Fruit fly (Drosophila melanogaster): ENCODE measurements around the gene CG2924.
A peak's percentile ranks its signal among the peaks of the same experiment; 100 is the strongest.

CG2924 gene

DNA sequence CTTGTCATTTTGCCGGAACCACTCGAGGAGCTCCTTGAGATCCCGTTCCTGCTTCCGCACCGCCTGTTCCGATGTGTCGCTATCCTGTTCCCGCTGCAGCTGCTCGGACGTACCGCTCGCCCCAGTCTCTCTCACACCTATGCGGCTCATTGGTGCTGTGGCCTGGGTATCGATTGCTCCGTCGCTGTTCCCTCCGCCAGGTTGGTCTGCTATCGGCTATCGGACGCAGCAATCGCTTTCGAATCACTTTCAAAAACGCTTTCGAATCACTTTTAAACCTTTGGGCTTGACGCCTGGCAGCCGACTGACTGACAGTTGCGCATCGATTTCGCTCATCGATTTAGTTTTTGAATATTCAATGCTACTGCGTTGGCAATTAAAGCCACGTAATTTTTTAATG is 18.9 kb downstream of the CG2924 start, which contains the start of gene CG3191 (continued):
- TF ChIP-seq CG2116 (GFP tag; optimal IDR thresholded peaks at IDR 0.05) (peak; percentile 82), mld (GFP tag; IDR thresholded peaks at IDR 0.05; ENCODE audit: partially characterized antibody) (no peak), CG18599 (GFP tag; optimal IDR thresholded peaks at IDR 0.05) (no peak), CG10654 (GFP tag; optimal IDR thresholded peaks at IDR 0.05) (no peak), CG8281 (tag; optimal IDR thresholded peaks at IDR 0.05) (no peak), zen (tag; optimal IDR thresholded peaks at IDR 0.05) (no peak), stc (GFP tag; IDR thresholded peaks at IDR 0.05) (no peak), E2f2 (GFP tag; IDR thresholded peaks at IDR 0.05) (peak; percentile 61), gcm (GFP tag; optimal IDR thresholded peaks at IDR 0.05) (no peak), maf-S (GFP tag; optimal IDR thresholded peaks at IDR 0.05) (no peak), Dll (GFP tag; IDR thresholded peaks at IDR 0.05; ENCODE audit: partially characterized antibody) (0 out of 4 replicates have a peak, but pooled peaks have one; percentile 34), CG14860 (GFP tag; IDR thresholded peaks at IDR 0.05; ENCODE audit: partially characterized antibody) (0 out of 3 replicates have a peak, but pooled peaks have one; percentile 48), knrl (GFP tag; IDR thresholded peaks at IDR 0.05; ENCODE audit: partially characterized antibody) (no peak), CG33213 (GFP tag; optimal IDR thresholded peaks at IDR 0.05) (no peak), BEAF-32 (GFP tag; optimal IDR thresholded peaks at IDR 0.05) (peak; percentile 31), sna (GFP tag; IDR thresholded peaks at IDR 0.05; ENCODE audit: partially characterized antibody) (0 out of 2 replicates have a peak, but pooled peaks have one; percentile 37), PHDP (tag; optimal IDR thresholded peaks at IDR 0.05) (no peak), dan (GFP tag; IDR thresholded peaks at IDR 0.05) (no peak), otp (GFP tag; IDR thresholded peaks at IDR 0.05) (no peak), CG8089 (GFP tag; optimal IDR thresholded peaks at IDR 0.05) (no peak), lov (optimal IDR thresholded peaks at IDR 0.05) (no peak), lov (GFP tag; IDR thresholded peaks at IDR 0.05) (no peak), ash1 (GFP tag; optimal IDR thresholded peaks at IDR 0.05) (no peak), bcd (GFP tag; optimal IDR thresholded peaks at IDR 0.05) (no peak), Scr (GFP tag; IDR thresholded peaks at IDR 0.05; ENCODE audit: partially characterized antibody) (peak; percentile 48), lmd (GFP tag; IDR thresholded peaks at IDR 0.05) (no peak), CG15073 (GFP tag; optimal IDR thresholded peaks at IDR 0.05) (no peak), dmrt99B (tag; optimal IDR thresholded peaks at IDR 0.05) (no peak), D19A (tag; optimal IDR thresholded peaks at IDR 0.05) (no peak), dmrt11E (tag; optimal IDR thresholded peaks at IDR 0.05) (no peak), CG5953 (GFP tag; IDR thresholded peaks at IDR 0.05) (no peak), Hr39 (optimal IDR thresholded peaks at IDR 0.05) (no peak), CG17359 (tag; optimal IDR thresholded peaks at IDR 0.05) (no peak), ham (GFP tag; IDR thresholded peaks at IDR 0.05) (no peak), TFAM (GFP tag; optimal IDR thresholded peaks at IDR 0.05) (no peak), vfl (GFP tag; optimal IDR thresholded peaks at IDR 0.05) (no peak), CG31441 (GFP tag; IDR thresholded peaks at IDR 0.05) (no peak), CG4617 (GFP tag; optimal IDR thresholded peaks at IDR 0.05; ENCODE audit: borderline replicate concordance) (no peak)

DNA sequence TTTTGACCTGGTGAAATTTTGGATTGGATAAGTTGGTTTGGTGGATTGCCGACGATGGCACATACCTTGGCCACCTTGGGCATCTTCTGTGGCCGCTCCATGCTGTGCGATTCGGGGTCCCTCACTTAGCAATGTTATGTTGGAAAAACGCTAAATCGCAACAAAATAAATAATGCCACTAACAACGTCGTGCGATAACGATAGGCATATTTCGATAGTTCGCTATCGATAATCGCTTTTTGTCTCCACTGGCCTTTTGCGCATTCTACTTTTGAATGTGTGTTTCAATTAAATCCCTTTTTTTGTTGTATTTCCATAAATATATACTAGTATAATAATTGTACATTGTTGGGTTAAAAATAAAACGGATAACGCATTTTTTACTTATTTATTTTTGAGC is 20.8 kb downstream of the CG2924 start, which contains the start of gene crn:
TSS of gene crn (minus strand) at position 221 of the 400 bp plus-strand sequence.
- TF ChIP-seq CG18476 (GFP tag; optimal IDR thresholded peaks at IDR 0.05) (no peak), CG34224 (GFP tag; IDR thresholded peaks at IDR 0.05; ENCODE audit: partially characterized antibody) (peak; percentile 77), kah (GFP tag; optimal IDR thresholded peaks at IDR 0.05) (no peak), vnd (GFP tag; IDR thresholded peaks at IDR 0.05; ENCODE audit: partially characterized antibody) (peak; percentile 58; the same call in 2 of the 3 replicates), CG6683 (GFP tag; optimal IDR thresholded peaks at IDR 0.05) (no peak), hb (GFP tag; IDR thresholded peaks at IDR 0.05; ENCODE audit: partially characterized antibody) (peak; percentile 79; the same call in 2 of the 3 replicates), hkb (optimal IDR thresholded peaks at IDR 0.05) (no peak), hkb (GFP tag; IDR thresholded peaks at IDR 0.05) (no peak), Doc3 (GFP tag; IDR thresholded peaks at IDR 0.05; ENCODE audit: partially characterized antibody) (peak; percentile 57), HmgD (GFP tag; optimal IDR thresholded peaks at IDR 0.05) (no peak), CG18619 (GFP tag; optimal IDR thresholded peaks at IDR 0.05) (no peak), mld (GFP tag; IDR thresholded peaks at IDR 0.05; ENCODE audit: partially characterized antibody) (peak; percentile 55; the same call in 2 of the 3 replicates), sna (GFP tag; IDR thresholded peaks at IDR 0.05; ENCODE audit: partially characterized antibody) (0 out of 2 replicates have a peak, but pooled peaks have one; percentile 61), Doc2 (GFP tag; IDR thresholded peaks at IDR 0.05) (no peak), CG7556 (GFP tag; optimal IDR thresholded peaks at IDR 0.05) (no peak), CG3838 (GFP tag; optimal IDR thresholded peaks at IDR 0.05) (no peak)

All from whole organism, embryonic.